Worm (Caenorhabditis elegans): ENCODE results near the gene vrp-1.

- no peak for TF ChIP-seq F13C5.2 (tag; optimal IDR thresholded peaks at IDR 0.05)
- TF ChIP-seq ama-1 (optimal IDR thresholded peaks at IDR 0.05), result no peak
- TF ChIP-seq ets-7 (tag; optimal IDR thresholded peaks at IDR 0.05), result no peak
- no peak for TF ChIP-seq flt-1 (GFP tag; IDR thresholded peaks at IDR 0.05)
- TF ChIP-seq hmg-4 (GFP tag; optimal IDR thresholded peaks at IDR 0.05), result no peak
- no peak for TF ChIP-seq ceh-13 (GFP tag; optimal IDR thresholded peaks at IDR 0.05)
- TF ChIP-seq B0310.2 (tag; optimal IDR thresholded peaks at IDR 0.05), result no peak
- no peak for TF ChIP-seq tbx-11 (GFP tag; IDR thresholded peaks at IDR 0.05)
- no peak for TF ChIP-seq ceh-36 (tag; optimal IDR thresholded peaks at IDR 0.05)
- no peak for TF ChIP-seq sea-1 (GFP tag; conservative IDR thresholded peaks at IDR 0.05)
- TF ChIP-seq aly-1 (tag; optimal IDR thresholded peaks at IDR 0.05), result no peak
- TF ChIP-seq scrt-1 (GFP tag; IDR thresholded peaks at IDR 0.05), result no peak
- TF ChIP-seq hmbx-1 (tag; optimal IDR thresholded peaks at IDR 0.05), result no peak
These were observed 9.6 kb upstream of the vrp-1 start for ce11 chrIV:3002807-3003206.

Data from whole organism, early embryonic.